Worm (Caenorhabditis elegans) whole organism, midembryonic: ENCODE results near the gene T21E8.4.

Experiments
- T22C8.4 ChIP-seq: fragments of 200-800 bp; sonication (Bioruptor generic); IDR thresholded peaks from 2 replicates; pipeline ENCODE4 v1.3.6; 2022; ENCODE audit warnings: missing genetic modification characterization, missing compliant biosample characterization
- cog-1 ChIP-seq: sonication (generic microtip); optimal IDR thresholded peaks from 2 replicates; lab custom pipeline; 2016; ENCODE audit warnings: missing genetic modification characterization, missing compliant biosample characterization
- flt-1 ChIP-seq: fragments of 200-800 bp; sonication (Bioruptor generic); IDR thresholded peaks from 2 replicates; pipeline ENCODE4 v1.3.6; 2022; ENCODE audit warnings: missing genetic modification characterization, missing compliant biosample characterization
- klf-2 ChIP-seq: fragments of 200-800 bp; sonication (Bioruptor generic); conservative IDR thresholded peaks from 2 replicates; pipeline ENCODE4 v1.3.6; 2022; ENCODE audit warnings: missing genetic modification reagents, missing genetic modification characterization, missing compliant biosample characterization
- med-1 ChIP-seq: sonication (generic microtip); optimal IDR thresholded peaks from 2 replicates; lab custom pipeline; 2017; ENCODE audit warnings: missing genetic modification characterization, mild to moderate bottlenecking, missing compliant biosample characterization, antibody characterized with exemption, missing genetic modification reagents; ENCODE audit not compliant: insufficient read depth
- ref-1 ChIP-seq: fragments of 200-800 bp; sonication (Bioruptor generic); conservative IDR thresholded peaks from 2 replicates; pipeline ENCODE4 v1.3.6; 2022; ENCODE audit warnings: missing genetic modification reagents, missing genetic modification characterization, missing compliant biosample characterization
- tab-1 ChIP-seq: fragments of 200-800 bp; sonication (Bioruptor generic); IDR thresholded peaks from 2 replicates; pipeline ENCODE4 v1.3.6; 2022; ENCODE audit warnings: missing genetic modification characterization, missing compliant biosample characterization
- ztf-23 ChIP-seq: fragments of 200-800 bp; sonication (Bioruptor generic); IDR thresholded peaks from 2 replicates; pipeline ENCODE4 v1.3.6; 2022; ENCODE audit warnings: missing genetic modification reagents, missing genetic modification characterization, missing compliant biosample characterization
- ztf-29 ChIP-seq: fragments of 200-800 bp; sonication (Bioruptor generic); IDR thresholded peaks from 2 replicates; pipeline ENCODE4 v1.3.6; 2022; ENCODE audit warnings: missing genetic modification reagents, missing genetic modification characterization, missing compliant biosample characterization

T21E8.4 gene

DNA sequence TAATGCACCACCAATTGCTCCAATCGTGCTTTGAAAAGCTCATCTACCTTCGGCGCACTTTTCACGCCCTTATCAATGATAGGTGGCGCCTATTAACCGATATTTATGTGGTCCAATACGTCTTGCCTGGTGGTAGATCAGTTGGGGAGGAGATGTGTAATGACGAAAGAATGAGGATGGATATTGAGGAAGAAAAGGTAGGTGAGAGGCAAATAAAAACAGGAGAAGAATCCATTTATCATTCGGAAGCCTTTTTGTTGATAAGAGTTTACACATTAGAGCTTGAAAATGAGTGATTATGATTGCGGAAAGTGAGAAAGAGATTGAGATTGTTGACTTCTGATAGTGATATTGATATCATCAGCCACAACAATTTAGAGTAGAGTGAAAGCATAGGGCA is 26.8 kb downstream of the T21E8.4 start:
- TF ChIP-seq ref-1 (GFP tag; lab: Robert Waterston, UW) (no peak), med-1 (GFP tag; lab: Kevin White, UChicago) (no peak), T22C8.4 (GFP tag; lab: Robert Waterston, UW) (no peak), tab-1 (GFP tag; lab: Robert Waterston, UW) (no peak), ztf-29 (GFP tag; lab: Robert Waterston, UW) (no peak), ztf-23 (GFP tag; lab: Robert Waterston, UW) (no peak), klf-2 (GFP tag; lab: Robert Waterston, UW) (no peak)

DNA sequence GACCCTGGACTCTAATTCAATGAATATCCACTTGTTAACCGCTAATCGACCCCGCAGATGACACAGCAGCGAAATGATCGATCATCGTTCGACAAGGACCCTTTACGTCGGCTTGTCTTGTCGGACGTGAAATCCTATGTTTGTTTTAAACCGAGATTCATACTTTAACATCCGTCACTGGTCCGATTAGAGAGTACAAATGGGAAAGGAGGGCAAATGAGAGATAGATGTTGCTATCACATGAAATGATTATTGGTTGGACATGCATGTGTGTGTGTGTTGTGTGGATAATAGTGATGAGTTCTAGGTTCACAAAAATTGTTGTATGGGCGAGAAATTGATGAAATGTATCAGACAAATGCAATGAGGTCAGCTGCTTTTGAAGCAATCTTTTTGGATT is 29.1 kb downstream of the T21E8.4 start:
- TF ChIP-seq ztf-29 (GFP tag; lab: Robert Waterston, UW) (no peak), cog-1 (tag; lab: Kevin White, UChicago) (no peak), flt-1 (GFP tag; lab: Robert Waterston, UW) (no peak), ztf-23 (GFP tag; lab: Robert Waterston, UW) (no peak), tab-1 (GFP tag; lab: Robert Waterston, UW) (no peak)

DNA sequence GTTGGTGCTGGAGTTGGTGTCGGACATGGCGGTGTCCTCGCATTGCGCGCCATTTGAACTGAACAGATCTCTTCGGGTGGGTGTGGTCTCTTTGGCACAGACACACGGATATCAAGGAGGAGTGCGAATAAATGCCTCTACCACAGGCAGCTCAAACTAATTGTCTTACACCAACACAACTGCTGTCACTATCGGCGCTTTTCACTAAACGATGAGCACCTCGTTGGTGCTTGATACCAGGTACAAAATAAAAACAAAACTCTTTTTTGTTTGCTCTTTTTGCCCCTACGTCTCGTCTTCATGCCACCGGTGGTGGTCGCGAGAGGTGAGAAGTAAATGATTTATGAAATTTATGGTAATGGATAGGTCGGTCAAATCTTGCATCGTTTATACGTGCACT is 30.1 kb downstream of the T21E8.4 start, which contains the start of gene F47B10.8:
Gene F47B10.8, minus strand, starts transcription at position 101 of the 400 bp plus-strand sequence.
- TF ChIP-seq tab-1 (GFP tag; lab: Robert Waterston, UW) = no peak
- no peak for TF ChIP-seq ztf-23 (GFP tag; lab: Robert Waterston, UW)
- TF ChIP-seq flt-1 (GFP tag; lab: Robert Waterston, UW) = no peak
- no peak for TF ChIP-seq med-1 (GFP tag; lab: Kevin White, UChicago)
- TF ChIP-seq T22C8.4 (GFP tag; lab: Robert Waterston, UW) = no peak
- no peak for TF ChIP-seq cog-1 (tag; lab: Kevin White, UChicago)
- no peak for TF ChIP-seq ref-1 (GFP tag; lab: Robert Waterston, UW)
- no peak for TF ChIP-seq klf-2 (GFP tag; lab: Robert Waterston, UW)
- TF ChIP-seq ztf-29 (GFP tag; lab: Robert Waterston, UW) = no peak

DNA sequence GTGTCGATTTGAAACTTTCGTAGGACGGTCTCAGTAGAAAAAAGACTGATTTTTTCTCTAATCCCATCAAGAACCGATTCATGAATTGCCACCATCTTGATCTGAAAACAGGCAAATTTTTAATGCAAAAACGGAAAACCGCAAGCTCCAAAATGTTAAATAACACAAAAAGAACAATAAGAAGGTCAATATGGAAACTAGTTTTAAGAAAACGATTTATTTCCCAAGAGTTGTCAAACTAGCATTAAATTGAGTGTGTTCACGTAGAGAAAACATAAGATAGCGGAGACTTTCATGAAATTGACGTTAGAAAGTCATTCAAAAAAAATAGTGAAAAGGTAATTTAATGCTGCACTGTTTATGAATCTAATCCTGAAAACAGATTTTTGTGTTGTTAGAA is 33.4 kb downstream of the T21E8.4 start, which contains the start of gene F47B10.9:
Gene F47B10.9, minus strand, starts transcription at position 101 of the 400 bp plus-strand sequence.
- no peak for TF ChIP-seq klf-2 (GFP tag; lab: Robert Waterston, UW)
- TF ChIP-seq ref-1 (GFP tag; lab: Robert Waterston, UW) = no peak

DNA sequence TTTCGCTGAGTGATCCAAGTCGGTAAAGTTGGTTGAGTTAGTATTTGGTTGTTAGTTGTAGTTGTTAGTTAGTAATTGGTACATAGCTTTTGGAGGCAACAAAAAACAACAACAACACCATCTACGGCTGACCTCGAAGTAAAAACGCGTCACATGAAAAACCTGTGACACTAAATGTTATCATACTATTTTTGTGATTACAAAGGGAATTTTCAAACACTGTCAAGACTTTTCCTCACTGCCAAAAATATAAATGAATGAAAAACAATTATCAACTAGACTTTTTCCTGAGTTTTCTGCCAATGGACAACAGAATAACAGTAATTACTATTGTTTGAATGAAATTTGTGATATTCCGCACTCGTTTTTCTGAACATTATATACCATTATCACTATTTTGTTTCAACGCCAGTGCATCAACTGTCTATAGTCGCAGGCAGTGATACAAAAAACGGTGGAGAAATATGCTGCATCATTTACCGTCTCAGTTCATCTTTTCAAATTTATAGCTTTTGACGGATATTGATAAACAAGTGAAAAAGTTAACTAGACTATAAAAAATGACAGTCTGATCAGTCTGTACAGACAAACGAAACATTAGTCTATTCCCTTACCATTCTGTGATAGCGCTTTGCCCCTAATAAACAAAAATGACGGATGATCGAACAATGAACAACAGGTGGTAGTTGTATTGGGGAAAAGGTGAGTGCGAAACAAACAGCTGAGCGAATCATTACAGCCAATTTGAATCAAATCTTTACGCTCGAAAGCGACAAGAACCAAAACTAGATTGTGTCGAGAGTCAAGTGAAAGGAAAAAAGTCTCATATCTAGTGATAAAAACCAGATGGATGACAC is 34.0 kb downstream of the T21E8.4 start:
- TF ChIP-seq ztf-29 (GFP tag; lab: Robert Waterston, UW) (no peak), ztf-23 (GFP tag; lab: Robert Waterston, UW) (no peak), klf-2 (GFP tag; lab: Robert Waterston, UW) (no peak), T22C8.4 (GFP tag; lab: Robert Waterston, UW) (no peak), med-1 (GFP tag; lab: Kevin White, UChicago) (no peak), tab-1 (GFP tag; lab: Robert Waterston, UW) (no peak), flt-1 (GFP tag; lab: Robert Waterston, UW) (no peak), ref-1 (GFP tag; lab: Robert Waterston, UW) (no peak), cog-1 (tag; lab: Kevin White, UChicago) (no peak)

ce11 chrX:10916194-10916593 is 35.6 kb downstream of the T21E8.4 start:
- TF ChIP-seq klf-2 (GFP tag; lab: Robert Waterston, UW) (no peak), T22C8.4 (GFP tag; lab: Robert Waterston, UW) (no peak), med-1 (GFP tag; lab: Kevin White, UChicago) (no peak), ztf-29 (GFP tag; lab: Robert Waterston, UW) (no peak), ztf-23 (GFP tag; lab: Robert Waterston, UW) (no peak), tab-1 (GFP tag; lab: Robert Waterston, UW) (no peak), cog-1 (tag; lab: Kevin White, UChicago) (no peak), ref-1 (GFP tag; lab: Robert Waterston, UW) (no peak), flt-1 (GFP tag; lab: Robert Waterston, UW) (no peak)

DNA sequence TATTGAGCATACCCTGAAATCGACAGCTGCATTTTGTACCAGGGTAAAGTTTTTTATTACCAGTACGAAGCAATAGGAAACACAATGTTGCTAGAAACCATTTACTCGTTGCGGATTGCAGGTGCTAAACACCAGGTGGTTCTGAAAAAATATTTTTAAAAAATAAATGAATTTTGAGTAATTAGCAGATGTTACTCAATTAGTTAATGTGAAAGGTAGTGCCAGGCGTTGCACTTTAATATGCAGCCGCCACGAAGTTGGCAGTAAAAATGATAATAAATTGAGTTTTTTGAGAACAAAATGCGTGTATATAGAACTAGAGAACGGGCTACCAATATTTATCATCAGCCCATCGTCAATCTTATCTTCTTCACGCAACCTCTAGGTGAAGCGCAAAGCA is 39.0 kb downstream of the T21E8.4 start, which contains the start of gene nstp-9:
Gene nstp-9, minus strand, starts transcription at position 101 of the 400 bp plus-strand sequence.
- TF ChIP-seq T22C8.4 (GFP tag; lab: Robert Waterston, UW) = no peak
- TF ChIP-seq med-1 (GFP tag; lab: Kevin White, UChicago) = no peak
- TF ChIP-seq ztf-29 (GFP tag; lab: Robert Waterston, UW) = no peak

- TF ChIP-seq flt-1 (GFP tag; lab: Robert Waterston, UW) (no peak), ztf-23 (GFP tag; lab: Robert Waterston, UW) (no peak), klf-2 (GFP tag; lab: Robert Waterston, UW) (no peak)
Observed at ce11 chrX:10924031-10924430, 43.4 kb downstream of the T21E8.4 start.

ce11 chrX:10927136-10927535 is 46.5 kb downstream of the T21E8.4 start:
- TF ChIP-seq klf-2 (GFP tag; lab: Robert Waterston, UW) (no peak), flt-1 (GFP tag; lab: Robert Waterston, UW) (no peak), tab-1 (GFP tag; lab: Robert Waterston, UW) (no peak), ref-1 (GFP tag; lab: Robert Waterston, UW) (no peak), cog-1 (tag; lab: Kevin White, UChicago) (no peak)
